Fruit fly (Drosophila melanogaster): ENCODE measurements around the gene Sfp24Bc.

Gene Sfp24Bc

dm6 chr2L:3646041-3646440, 24.3 kb downstream of the Sfp24Bc start:
- TF ChIP-seq Snoo (tag; optimal IDR thresholded peaks at IDR 0.05) = no peak
- TF ChIP-seq CG17806 (tag; optimal IDR thresholded peaks at IDR 0.05) = no peak
- no peak for TF ChIP-seq CG10348 (GFP tag; IDR thresholded peaks at IDR 0.05)
- TF ChIP-seq CG12605 (GFP tag; IDR thresholded peaks at IDR 0.05) = no peak
- TF ChIP-seq CG13204 (GFP tag; optimal IDR thresholded peaks at IDR 0.05) = no peak
- TF ChIP-seq CG15710 (tag; optimal IDR thresholded peaks at IDR 0.05) = no peak
- TF ChIP-seq EcR (GFP tag; optimal IDR thresholded peaks at IDR 0.05) = no peak

DNA sequence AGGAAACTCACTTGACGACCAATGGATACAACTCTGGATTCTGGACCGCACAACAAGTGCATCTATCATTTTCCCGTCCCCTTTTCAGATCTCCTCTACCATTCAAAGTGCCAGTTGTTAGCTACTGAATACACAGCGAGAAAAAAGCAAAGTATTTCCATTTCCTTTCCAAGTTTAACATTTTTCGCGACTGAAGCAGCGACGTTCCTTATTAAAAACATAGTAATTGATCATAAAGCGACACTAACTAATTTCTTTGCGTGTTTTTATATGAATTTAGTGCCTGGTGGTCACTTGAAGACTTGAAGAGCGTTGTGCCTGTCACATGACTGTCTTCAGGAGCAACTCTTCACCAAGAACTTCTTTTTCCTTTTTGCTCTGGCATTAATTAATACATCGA, 25.0 kb downstream of the Sfp24Bc start:
- peak; percentile 49; the same call in 1 of the 3 replicates for TF ChIP-seq fd96Ca (GFP tag; IDR thresholded peaks at IDR 0.05)
- TF ChIP-seq Pif1A (GFP tag; optimal IDR thresholded peaks at IDR 0.05) = peak; percentile 47
- peak; percentile 49; the same call in 1 of the 3 replicates for TF ChIP-seq CG4496 (GFP tag; IDR thresholded peaks at IDR 0.05)
- peak; percentile 22 for TF ChIP-seq Pif1B (GFP tag; optimal IDR thresholded peaks at IDR 0.05)
- no peak for TF ChIP-seq D1 (tag; optimal IDR thresholded peaks at IDR 0.05)
- TF ChIP-seq CG8301 (tag; optimal IDR thresholded peaks at IDR 0.05) = peak; percentile 73
- TF ChIP-seq CG9948 (tag; optimal IDR thresholded peaks at IDR 0.05) = peak; percentile 18
- TF ChIP-seq Ets98B (GFP tag; IDR thresholded peaks at IDR 0.05) = peak; percentile 49
- TF ChIP-seq CG10348 (GFP tag; IDR thresholded peaks at IDR 0.05) = no peak
- no peak for TF ChIP-seq CG8159 (tag; optimal IDR thresholded peaks at IDR 0.05)
- peak; percentile 71 for TF ChIP-seq CG14655 (GFP tag; optimal IDR thresholded peaks at IDR 0.05)
- peak; percentile 19 for TF ChIP-seq CG17806 (tag; optimal IDR thresholded peaks at IDR 0.05)

DNA sequence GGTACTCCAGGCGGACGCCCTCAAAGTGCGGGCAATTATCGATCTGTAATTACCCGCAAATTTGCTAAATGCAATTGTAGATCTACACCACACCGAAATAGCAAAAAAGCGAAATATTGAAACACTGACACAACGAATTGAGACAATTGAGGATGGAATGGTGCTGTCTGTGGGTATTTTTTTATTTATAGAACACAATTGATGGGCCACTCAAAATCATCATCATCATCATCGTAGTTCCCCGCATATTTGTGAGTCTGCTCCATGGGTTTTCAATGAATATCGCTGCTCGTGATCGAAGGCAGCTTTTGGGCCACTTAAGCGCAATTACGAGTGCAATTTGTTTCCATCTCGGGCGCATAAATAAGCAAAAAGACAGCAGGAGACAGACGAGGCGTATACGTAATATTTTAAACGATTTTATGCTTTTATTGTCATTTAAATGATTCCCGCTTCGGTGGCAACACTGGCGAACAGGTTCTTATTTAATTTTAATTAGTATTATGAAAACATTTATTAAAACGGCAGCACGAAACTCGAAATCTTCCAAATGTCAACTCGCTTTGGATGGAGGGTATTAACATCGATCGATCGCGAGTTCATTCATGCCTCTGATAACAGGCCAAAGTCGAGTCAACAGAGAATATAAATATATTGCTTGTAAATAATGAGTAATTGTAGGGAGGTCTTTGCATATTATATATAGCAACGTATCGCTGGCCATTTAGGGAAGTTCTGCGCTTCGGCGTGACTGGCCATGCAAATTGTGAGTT, 28.0 kb downstream of the Sfp24Bc start:
- no peak for TF ChIP-seq CG10348 (GFP tag; IDR thresholded peaks at IDR 0.05)
- peak; percentile 51 for TF ChIP-seq EcR (GFP tag; optimal IDR thresholded peaks at IDR 0.05)

DNA sequence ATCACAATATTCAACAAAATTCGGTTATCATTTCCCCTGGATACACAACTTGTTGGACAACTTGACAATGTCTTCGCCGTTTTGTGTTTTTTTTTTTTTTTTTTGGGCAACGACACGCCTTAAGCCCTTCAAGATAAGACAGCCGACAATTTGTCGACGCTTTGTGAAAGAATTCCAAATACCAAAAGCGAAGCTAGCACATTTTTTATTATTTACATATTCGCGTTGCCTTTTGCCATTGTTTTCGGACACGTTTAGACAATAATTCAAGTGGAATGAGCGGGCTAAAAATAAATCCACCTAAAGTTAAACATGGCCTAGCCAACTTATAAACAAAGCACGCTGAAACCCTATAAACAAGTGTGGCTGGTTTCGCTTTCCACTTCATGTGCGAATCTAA, 29.4 kb downstream of the Sfp24Bc start:
- TF ChIP-seq EcR (GFP tag; optimal IDR thresholded peaks at IDR 0.05) = no peak
- TF ChIP-seq Snoo (tag; optimal IDR thresholded peaks at IDR 0.05) = no peak
- TF ChIP-seq D1 (tag; optimal IDR thresholded peaks at IDR 0.05) = no peak
- no peak for TF ChIP-seq gl (tag; optimal IDR thresholded peaks at IDR 0.05)

dm6 chr2L:3639924-3640323, 30.5 kb downstream of the Sfp24Bc start:
- TF ChIP-seq EcR (GFP tag; optimal IDR thresholded peaks at IDR 0.05) (peak; percentile 85), fd96Ca (GFP tag; IDR thresholded peaks at IDR 0.05) (peak; percentile 58; the same call in 1 of the 3 replicates), CG34367 (tag; optimal IDR thresholded peaks at IDR 0.05) (no peak), CG12605 (GFP tag; IDR thresholded peaks at IDR 0.05) (peak; percentile 14; the same call in 1 of the 2 replicates), CG14655 (GFP tag; optimal IDR thresholded peaks at IDR 0.05) (no peak), Pif1B (GFP tag; optimal IDR thresholded peaks at IDR 0.05) (no peak), Ets98B (GFP tag; IDR thresholded peaks at IDR 0.05) (peak; percentile 23; the same call in 1 of the 2 replicates), Pif1A (GFP tag; optimal IDR thresholded peaks at IDR 0.05) (no peak), CG32121 (GFP tag; IDR thresholded peaks at IDR 0.05) (no peak; the same call in 1 of the 2 replicates), CG8301 (tag; optimal IDR thresholded peaks at IDR 0.05) (no peak), CG17806 (tag; optimal IDR thresholded peaks at IDR 0.05) (no peak), rn (GFP tag; IDR thresholded peaks at IDR 0.05) (no peak), CG15710 (tag; optimal IDR thresholded peaks at IDR 0.05) (no peak), CG10348 (GFP tag; IDR thresholded peaks at IDR 0.05) (no peak), CG4496 (GFP tag; IDR thresholded peaks at IDR 0.05) (no peak), CG8159 (tag; optimal IDR thresholded peaks at IDR 0.05) (peak; percentile 7), CG9948 (tag; optimal IDR thresholded peaks at IDR 0.05) (no peak), CG13204 (GFP tag; optimal IDR thresholded peaks at IDR 0.05) (peak; percentile 87), gl (tag; optimal IDR thresholded peaks at IDR 0.05) (no peak), Snoo (tag; optimal IDR thresholded peaks at IDR 0.05) (no peak)

- TF ChIP-seq Pif1A (GFP tag; optimal IDR thresholded peaks at IDR 0.05) (no peak), CG14655 (GFP tag; optimal IDR thresholded peaks at IDR 0.05) (no peak), CG32121 (GFP tag; IDR thresholded peaks at IDR 0.05) (peak; percentile 58), fd96Ca (GFP tag; IDR thresholded peaks at IDR 0.05) (no peak), rn (GFP tag; IDR thresholded peaks at IDR 0.05) (0 out of 2 replicates have a peak, but pooled peaks have one; percentile 14), CG34367 (tag; optimal IDR thresholded peaks at IDR 0.05) (no peak), Ets98B (GFP tag; IDR thresholded peaks at IDR 0.05) (peak; percentile 49; the same call in 1 of the 2 replicates), Pif1B (GFP tag; optimal IDR thresholded peaks at IDR 0.05) (no peak), CG4496 (GFP tag; IDR thresholded peaks at IDR 0.05) (peak; percentile 45; the same call in 1 of the 3 replicates), CG8301 (tag; optimal IDR thresholded peaks at IDR 0.05) (peak; percentile 5), gl (tag; optimal IDR thresholded peaks at IDR 0.05) (no peak), Snoo (tag; optimal IDR thresholded peaks at IDR 0.05) (no peak), CG9948 (tag; optimal IDR thresholded peaks at IDR 0.05) (no peak)
These were observed 34.9 kb downstream of the Sfp24Bc start for dm6 chr2L:3635444-3635843.

DNA sequence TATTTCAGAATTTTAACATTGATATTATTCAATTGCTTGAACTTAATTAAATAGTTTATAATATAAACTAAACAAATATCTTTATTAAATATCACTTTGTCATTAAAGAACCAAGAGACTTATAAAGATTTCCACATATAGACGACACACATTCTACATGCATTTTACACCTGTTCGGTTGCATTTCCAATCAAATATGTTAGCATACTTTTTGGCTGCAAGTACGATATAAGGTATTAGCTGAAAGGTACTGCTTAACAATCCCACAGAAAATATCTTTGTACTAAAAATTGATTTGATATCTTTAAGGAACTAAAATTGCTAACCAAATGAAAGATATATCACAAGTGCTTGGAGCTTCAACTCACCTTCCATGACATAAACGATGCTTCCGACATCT, 36.5 kb downstream of the Sfp24Bc start:
- no peak for TF ChIP-seq fd96Ca (GFP tag; IDR thresholded peaks at IDR 0.05)
- no peak for TF ChIP-seq CG10348 (GFP tag; IDR thresholded peaks at IDR 0.05)
- TF ChIP-seq CG14655 (GFP tag; optimal IDR thresholded peaks at IDR 0.05) = no peak
- no peak for TF ChIP-seq CG9948 (tag; optimal IDR thresholded peaks at IDR 0.05)

Data from whole organism, pupa.